Worm (Caenorhabditis elegans): Measurements from ENCODE around the gene glb-16.

glb-16 gene

ce11 chrX:7491521-7491920, 48.4 kb downstream of the glb-16 start:
- TF ChIP-seq flt-1 (GFP tag; IDR thresholded peaks at IDR 0.05) (no peak), tbx-11 (GFP tag; IDR thresholded peaks at IDR 0.05) (no peak)

All from whole organism, early embryonic.